5 worm cellular contexts compared by ENCODE assay signal in genomic region chrII:12176521-12176920, ce11.
A peak's percentile ranks its signal among the peaks of the same experiment; 100 is the strongest.
TF ChIP-seq lines count a peak whose summit lies in the region.

No protein-coding gene starts in this region.

TF ChIP-seq in whole organism, L3 larva, 47 proteins besides CTCF, POLR2A, EP300 and RAD21:
- TF ChIP-seq ceh-28 (tag; optimal IDR thresholded peaks at IDR 0.05; lab: Kevin White, UChicago) = peak; percentile 94
- no peak for TF ChIP-seq ZK546.5 (tag; optimal IDR thresholded peaks at IDR 0.05; lab: Kevin White, UChicago)

TF ChIP-seq in whole organism, L4 larva, 104 proteins besides CTCF, POLR2A, EP300 and RAD21:
- no peak for TF ChIP-seq ZK337.2 (GFP tag; IDR thresholded peaks at IDR 0.05; lab: Robert Waterston, UW)
- TF ChIP-seq ceh-28 (tag; optimal IDR thresholded peaks at IDR 0.05; lab: Kevin White, UChicago) = peak; percentile 93

TF ChIP-seq in whole organism, late embryonic, 69 proteins besides CTCF, POLR2A, EP300 and RAD21:
- TF ChIP-seq rnt-1 (tag; optimal IDR thresholded peaks at IDR 0.05; lab: Kevin White, UChicago) (no peak), npax-4 (tag; optimal IDR thresholded peaks at IDR 0.05; lab: Kevin White, UChicago) (no peak), fkh-6 (tag; optimal IDR thresholded peaks at IDR 0.05; lab: Kevin White, UChicago) (no peak), fkh-10 (GFP tag; optimal IDR thresholded peaks at IDR 0.05; lab: Kevin White, UChicago) (no peak), pha-2 (tag; optimal IDR thresholded peaks at IDR 0.05; lab: Kevin White, UChicago) (no peak), ceh-48 (tag; optimal IDR thresholded peaks at IDR 0.05; lab: Kevin White, UChicago) (peak; percentile 62), Y22D7AL.16 (tag; optimal IDR thresholded peaks at IDR 0.05; lab: Kevin White, UChicago) (no peak)

TF ChIP-seq in whole organism, midembryonic, 9 proteins besides CTCF, POLR2A, EP300 and RAD21:
- TF ChIP-seq tab-1 (GFP tag; IDR thresholded peaks at IDR 0.05; lab: Robert Waterston, UW) = no peak
- TF ChIP-seq T22C8.4 (GFP tag; IDR thresholded peaks at IDR 0.05; lab: Robert Waterston, UW) = peak; percentile 84
- TF ChIP-seq med-1 (GFP tag; optimal IDR thresholded peaks at IDR 0.05; lab: Kevin White, UChicago; ENCODE audit: insufficient read depth) = no peak
- no peak for TF ChIP-seq cog-1 (tag; optimal IDR thresholded peaks at IDR 0.05; lab: Kevin White, UChicago)
- TF ChIP-seq ztf-29 (GFP tag; IDR thresholded peaks at IDR 0.05; lab: Robert Waterston, UW) = no peak
- TF ChIP-seq flt-1 (GFP tag; IDR thresholded peaks at IDR 0.05; lab: Robert Waterston, UW) = no peak
TF ChIP-seq in whole organism, midembryonic: peak in this region for 1.

TF ChIP-seq in whole organism, young adult, 124 proteins besides CTCF, POLR2A, EP300 and RAD21:
- TF ChIP-seq F49E8.2 (tag; optimal IDR thresholded peaks at IDR 0.05; lab: Kevin White, UChicago; ENCODE audit: insufficient read depth) (no peak), him-1 (tag; optimal IDR thresholded peaks at IDR 0.05; lab: Kevin White, UChicago) (peak; percentile 70)
